Worm (Caenorhabditis elegans) whole organism, young adult: ENCODE results near the gene sru-24.

Source experiments
- F10E7.11 ChIP-seq: sonication (generic microtip); optimal IDR thresholded peaks from 2 replicates; lab custom pipeline; 2017; ENCODE audit warnings: mild to moderate bottlenecking, missing genetic modification characterization, moderate library complexity, missing compliant biosample characterization
- ceh-27 ChIP-seq: fragments of 200-800 bp; sonication (Bioruptor generic); optimal IDR thresholded peaks from 2 replicates; lab custom pipeline; 2018; ENCODE audit warnings: mild to moderate bottlenecking, missing genetic modification characterization, moderate library complexity, missing compliant biosample characterization
- chd-7 ChIP-seq: sonication (generic microtip); optimal IDR thresholded peaks from 2 replicates; lab custom pipeline; 2016; ENCODE audit warnings: mild to moderate bottlenecking, missing genetic modification characterization, moderate library complexity, missing compliant biosample characterization
- tbp1 ChIP-seq: fragments of 200-800 bp; sonication (Bioruptor generic); optimal IDR thresholded peaks from 2 replicates; lab custom pipeline; 2018; ENCODE audit warnings: mild to moderate bottlenecking, missing genetic modification characterization, missing compliant biosample characterization
- unc-62 ChIP-seq: fragments of 150-350 bp; optimal IDR thresholded peaks from 2 replicates; lab custom pipeline; 2014; ENCODE audit warnings: missing biosample characterization, missing genetic modification reagents, missing genetic modification characterization

DNA sequence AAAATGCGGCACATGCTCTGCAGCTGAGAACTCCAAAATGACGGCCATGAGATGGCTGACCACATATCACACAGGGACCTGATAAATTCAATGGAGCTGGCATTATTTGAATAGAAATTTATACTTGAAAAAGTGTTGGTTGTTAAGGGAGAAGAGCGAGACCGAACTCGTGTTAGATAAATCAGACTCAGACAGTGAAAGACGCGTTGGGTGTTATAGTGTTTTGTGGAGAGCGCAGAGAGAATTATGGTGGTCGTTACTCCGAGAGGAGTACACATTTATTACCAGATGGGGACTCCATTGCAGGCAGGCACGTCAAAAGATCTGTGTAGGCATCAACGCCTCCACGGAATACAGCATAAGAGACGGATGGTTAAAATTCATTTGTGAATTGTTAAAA, 28.5 kb downstream of the sru-24 start, which contains the start of gene nhr-190:
- no peak for TF ChIP-seq chd-7
- TF ChIP-seq F10E7.11 (tag; lab: Kevin White, UChicago) = no peak
- TF ChIP-seq unc-62 (GFP tag; lab: Kevin White, UChicago) = no peak
- no peak for TF ChIP-seq ceh-27 (GFP tag; lab: Kevin White, UChicago)
- no peak for TF ChIP-seq tbp1 (GFP tag; lab: Kevin White, UChicago)
